Worm (Caenorhabditis elegans): Measurements from ENCODE around the gene srt-47.

The srt-47 gene

DNA sequence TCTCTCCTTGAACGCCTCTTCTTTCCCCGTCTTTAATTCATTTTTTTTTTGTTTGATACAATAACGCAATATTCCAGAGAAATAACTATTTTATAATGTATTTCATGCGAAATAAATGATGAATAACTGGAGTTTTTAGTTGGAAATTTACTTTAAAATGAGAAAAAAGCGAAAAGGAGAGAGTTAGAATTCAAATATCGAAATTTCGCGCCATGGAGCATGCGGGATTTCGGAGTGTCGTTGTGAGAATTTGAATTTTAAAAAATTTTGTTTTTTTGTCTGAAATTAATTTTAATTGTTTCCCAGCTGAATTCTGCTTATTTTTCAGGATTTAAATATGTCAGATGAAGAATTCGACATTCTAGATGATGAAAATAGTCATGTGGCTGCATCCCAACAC, 27.8 kb downstream of the srt-47 start, which contains the start of gene fcd-2:
fcd-2 (plus strand) TSS at position 327 of the 400 bp plus-strand sequence.
- TF ChIP-seq F13C5.2 (tag; optimal IDR thresholded peaks at IDR 0.05) (peak; percentile 46), scrt-1 (GFP tag; IDR thresholded peaks at IDR 0.05) (no peak), ets-7 (tag; optimal IDR thresholded peaks at IDR 0.05) (no peak), flt-1 (GFP tag; IDR thresholded peaks at IDR 0.05) (no peak), hmbx-1 (tag; optimal IDR thresholded peaks at IDR 0.05) (no peak)

DNA sequence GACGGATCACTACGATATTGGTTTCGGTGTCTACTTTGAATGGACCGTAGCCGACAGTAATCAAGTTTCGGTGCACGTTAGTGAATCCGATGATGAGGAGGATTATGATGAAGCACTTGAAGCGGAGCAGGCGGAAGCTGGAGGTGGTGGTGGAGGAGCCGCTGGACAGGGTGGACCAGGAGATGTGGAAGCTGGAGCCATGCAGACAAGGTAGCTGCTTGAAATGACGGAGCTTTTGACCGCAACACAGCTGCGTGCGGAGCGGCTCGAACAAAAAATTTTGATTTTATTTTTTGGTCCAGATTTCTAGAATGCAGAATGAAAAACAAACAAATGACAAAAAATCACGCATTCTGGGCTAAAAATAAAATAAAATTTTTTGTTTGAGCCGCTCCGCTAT, 28.7 kb downstream of the srt-47 start:
- no peak for TF ChIP-seq ceh-13 (GFP tag; optimal IDR thresholded peaks at IDR 0.05)
- TF ChIP-seq scrt-1 (GFP tag; IDR thresholded peaks at IDR 0.05), result no peak
- no peak for TF ChIP-seq tra-4 (tag; optimal IDR thresholded peaks at IDR 0.05)
- TF ChIP-seq hnd-1 (tag; optimal IDR thresholded peaks at IDR 0.05), result no peak
- no peak for TF ChIP-seq ama-1 (optimal IDR thresholded peaks at IDR 0.05)
- TF ChIP-seq F13C5.2 (tag; optimal IDR thresholded peaks at IDR 0.05), result no peak
- no peak for TF ChIP-seq tbx-37 (GFP tag; conservative IDR thresholded peaks at IDR 0.05)
- TF ChIP-seq pes-1 (GFP tag; IDR thresholded peaks at IDR 0.05), result no peak
- no peak for TF ChIP-seq ets-7 (tag; optimal IDR thresholded peaks at IDR 0.05)
- TF ChIP-seq flt-1 (GFP tag; IDR thresholded peaks at IDR 0.05), result no peak
- TF ChIP-seq hmg-4 (GFP tag; optimal IDR thresholded peaks at IDR 0.05), result no peak

DNA sequence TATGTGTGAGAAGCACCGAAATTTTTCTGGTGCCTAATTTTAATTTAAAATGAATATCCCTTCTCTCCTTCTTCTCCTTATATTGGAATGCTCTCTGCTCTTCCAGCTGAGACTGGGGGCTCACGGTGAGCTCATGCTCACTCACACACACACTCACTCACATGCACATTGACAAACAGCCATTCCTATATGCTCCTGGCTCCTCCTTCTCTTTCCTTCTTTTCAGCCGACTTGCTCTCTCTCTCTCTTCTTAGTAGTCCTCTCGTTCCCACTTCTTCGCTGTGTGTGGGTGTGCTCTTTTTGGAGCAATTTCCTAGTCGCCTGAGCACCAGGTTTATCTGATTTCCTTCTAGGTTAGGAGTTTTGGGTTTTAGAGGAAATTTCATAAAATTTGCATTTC, 32.2 kb downstream of the srt-47 start:
- TF ChIP-seq pes-1 (GFP tag; IDR thresholded peaks at IDR 0.05), result no peak
- no peak for TF ChIP-seq aly-1 (tag; optimal IDR thresholded peaks at IDR 0.05)
- TF ChIP-seq sea-1 (GFP tag; conservative IDR thresholded peaks at IDR 0.05), result no peak
- TF ChIP-seq F13C5.2 (tag; optimal IDR thresholded peaks at IDR 0.05), result no peak
- no peak for TF ChIP-seq tbx-11 (GFP tag; IDR thresholded peaks at IDR 0.05)
- TF ChIP-seq flt-1 (GFP tag; IDR thresholded peaks at IDR 0.05), result no peak
- TF ChIP-seq hnd-1 (tag; optimal IDR thresholded peaks at IDR 0.05), result no peak
- no peak for TF ChIP-seq scrt-1 (GFP tag; IDR thresholded peaks at IDR 0.05)
- TF ChIP-seq hmg-4 (GFP tag; optimal IDR thresholded peaks at IDR 0.05), result no peak
- TF ChIP-seq tbx-37 (GFP tag; conservative IDR thresholded peaks at IDR 0.05), result no peak
- TF ChIP-seq ets-7 (tag; optimal IDR thresholded peaks at IDR 0.05), result no peak
- no peak for TF ChIP-seq ama-1 (optimal IDR thresholded peaks at IDR 0.05)
- no peak for TF ChIP-seq ceh-13 (GFP tag; optimal IDR thresholded peaks at IDR 0.05)
- no peak for TF ChIP-seq B0310.2 (tag; optimal IDR thresholded peaks at IDR 0.05)
- TF ChIP-seq tra-4 (tag; optimal IDR thresholded peaks at IDR 0.05), result no peak
- no peak for TF ChIP-seq ceh-36 (tag; optimal IDR thresholded peaks at IDR 0.05)

DNA sequence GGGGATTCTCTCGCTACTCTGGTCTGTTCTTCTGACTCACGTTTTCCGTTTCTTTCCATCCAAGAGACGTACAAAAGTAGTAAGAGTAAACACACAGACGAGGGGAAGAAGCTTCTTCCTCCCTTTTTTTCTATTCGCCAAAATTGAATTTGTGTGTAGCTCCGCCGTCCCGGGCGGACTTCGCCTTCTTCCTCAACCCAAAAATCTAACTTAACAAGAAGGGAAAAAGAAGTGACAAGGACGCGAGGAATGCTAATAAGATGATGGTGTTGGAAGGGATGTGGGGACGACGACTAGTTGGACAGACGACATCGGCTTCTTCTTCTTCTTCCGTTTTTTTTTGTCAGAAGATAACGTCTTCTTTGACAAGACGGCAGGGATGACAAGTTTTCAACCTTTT, 36.2 kb downstream of the srt-47 start:
- TF ChIP-seq tra-4 (tag; optimal IDR thresholded peaks at IDR 0.05), result no peak
- no peak for TF ChIP-seq tbx-11 (GFP tag; IDR thresholded peaks at IDR 0.05)
- TF ChIP-seq pes-1 (GFP tag; IDR thresholded peaks at IDR 0.05), result no peak
- TF ChIP-seq hmbx-1 (tag; optimal IDR thresholded peaks at IDR 0.05), result no peak

DNA sequence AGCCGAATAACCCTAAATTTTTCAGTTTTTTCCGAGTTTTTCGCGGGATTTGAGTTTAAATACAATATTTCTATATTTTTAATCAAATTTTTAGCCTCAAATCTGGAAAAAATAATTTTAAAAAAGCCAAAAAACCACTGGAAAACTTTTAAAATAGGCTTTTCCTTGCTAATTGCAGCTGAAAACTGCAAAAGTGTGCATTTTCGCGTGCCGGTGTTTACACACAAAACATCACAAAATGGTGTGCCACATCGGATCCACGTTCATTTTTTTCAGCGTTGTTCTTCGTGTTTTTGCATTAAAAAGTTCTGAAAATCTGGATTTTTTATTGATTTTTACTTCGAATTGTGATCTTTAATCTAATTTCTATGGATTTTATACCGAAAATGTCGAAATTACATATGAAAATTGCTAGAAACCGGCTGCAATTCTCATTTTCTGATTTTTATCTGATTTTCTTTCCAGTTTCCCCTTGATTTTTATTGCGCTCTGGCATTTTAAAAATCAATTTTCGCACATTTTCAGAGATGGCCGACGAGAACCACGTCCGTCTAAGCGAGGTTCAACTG, 39.6 kb downstream of the srt-47 start, which contains the start of gene Y41E3.7:
Y41E3.7 (plus strand) TSS at position 519 of the 569 bp plus-strand sequence.
- TF ChIP-seq tra-4 (tag; optimal IDR thresholded peaks at IDR 0.05) (no peak), F13C5.2 (tag; optimal IDR thresholded peaks at IDR 0.05) (no peak), tbx-37 (GFP tag; conservative IDR thresholded peaks at IDR 0.05) (no peak), ama-1 (optimal IDR thresholded peaks at IDR 0.05) (no peak), B0310.2 (tag; optimal IDR thresholded peaks at IDR 0.05) (no peak), tbx-11 (GFP tag; IDR thresholded peaks at IDR 0.05) (no peak)

DNA sequence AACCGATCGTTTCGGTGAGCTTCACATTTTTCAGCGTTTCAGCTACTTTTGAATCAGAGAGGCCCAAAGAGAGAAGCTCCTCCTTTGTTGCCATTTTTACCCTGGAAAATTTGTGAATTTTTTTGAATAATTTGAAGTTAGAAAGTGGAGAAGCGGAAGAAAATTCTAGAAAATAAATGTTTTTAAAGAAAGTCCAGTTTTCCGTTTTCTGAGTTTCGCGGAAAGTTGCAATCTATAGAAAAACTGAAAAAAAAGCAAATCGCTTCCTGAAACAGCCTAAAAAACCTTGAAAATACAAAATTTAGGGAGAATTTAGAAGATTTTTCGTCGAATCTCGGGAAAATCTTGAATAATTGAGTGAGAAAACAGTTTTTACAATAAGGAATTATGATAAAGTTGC, 40.1 kb downstream of the srt-47 start, which contains the start of gene qars-1:
qars-1 (minus strand) TSS at position 101 of the 400 bp plus-strand sequence.
- TF ChIP-seq scrt-1 (GFP tag; IDR thresholded peaks at IDR 0.05), result no peak

DNA sequence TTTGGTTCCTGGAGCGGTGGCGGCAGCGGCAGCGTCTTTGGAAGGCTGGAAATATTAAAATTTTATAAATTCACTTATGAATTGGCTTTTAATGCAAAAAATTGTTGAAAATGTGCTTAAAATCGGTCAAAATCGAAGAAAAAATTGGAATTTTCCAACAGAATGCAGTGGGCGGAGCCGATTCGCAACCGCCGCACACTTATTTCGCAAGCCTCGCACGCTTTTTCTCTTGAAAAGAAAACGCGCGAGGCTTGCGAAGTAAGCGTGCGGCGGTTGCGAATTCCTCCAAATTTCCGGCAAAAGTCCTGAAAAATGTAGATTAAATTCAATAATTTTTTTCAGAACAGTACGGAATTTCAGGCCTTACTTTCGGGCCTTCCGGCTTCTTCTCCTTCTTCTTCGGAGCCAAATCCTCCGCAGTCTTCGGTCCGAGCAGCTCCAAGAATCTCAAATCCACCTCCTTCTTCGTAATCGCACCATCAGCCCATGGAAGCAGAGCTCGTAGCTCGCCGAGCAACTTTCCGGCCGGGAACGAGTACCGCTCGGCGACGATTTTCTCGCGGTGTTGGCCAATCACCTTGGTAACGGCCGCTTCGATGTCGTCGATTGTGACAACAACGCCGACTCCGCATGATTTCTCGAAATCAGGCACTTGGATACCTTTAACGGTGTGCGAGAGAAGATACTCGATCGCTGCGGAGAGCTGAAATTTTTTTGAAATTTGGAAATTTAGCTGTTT, 40.8 kb downstream of the srt-47 start:
- TF ChIP-seq scrt-1 (GFP tag; IDR thresholded peaks at IDR 0.05) (no peak), pes-1 (GFP tag; IDR thresholded peaks at IDR 0.05) (0 out of 2 replicates have a peak, but pooled peaks have one; percentile 36)

DNA sequence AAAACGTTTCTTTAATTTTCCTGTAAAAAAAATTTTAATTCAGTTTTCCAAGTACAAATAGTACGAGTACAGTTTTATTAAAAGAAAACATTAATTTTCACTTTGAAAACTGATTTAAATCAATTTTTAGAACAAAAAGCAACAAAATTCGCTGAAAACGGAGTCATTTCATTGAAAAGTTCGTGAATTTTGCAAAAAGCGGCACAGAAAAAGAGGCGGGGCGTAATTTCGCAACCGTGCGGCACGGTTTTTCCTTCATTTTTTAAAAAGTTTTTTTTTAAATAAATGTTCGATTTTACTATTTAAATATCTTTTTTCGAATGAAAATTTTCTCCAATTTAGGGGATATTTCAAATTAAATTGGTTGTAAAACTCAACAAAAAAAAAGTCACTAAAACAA, 42.0 kb downstream of the srt-47 start:
- no peak for TF ChIP-seq B0310.2 (tag; optimal IDR thresholded peaks at IDR 0.05)
- no peak for TF ChIP-seq pes-1 (GFP tag; IDR thresholded peaks at IDR 0.05)
- TF ChIP-seq tra-4 (tag; optimal IDR thresholded peaks at IDR 0.05), result no peak
- no peak for TF ChIP-seq ets-7 (tag; optimal IDR thresholded peaks at IDR 0.05)

DNA sequence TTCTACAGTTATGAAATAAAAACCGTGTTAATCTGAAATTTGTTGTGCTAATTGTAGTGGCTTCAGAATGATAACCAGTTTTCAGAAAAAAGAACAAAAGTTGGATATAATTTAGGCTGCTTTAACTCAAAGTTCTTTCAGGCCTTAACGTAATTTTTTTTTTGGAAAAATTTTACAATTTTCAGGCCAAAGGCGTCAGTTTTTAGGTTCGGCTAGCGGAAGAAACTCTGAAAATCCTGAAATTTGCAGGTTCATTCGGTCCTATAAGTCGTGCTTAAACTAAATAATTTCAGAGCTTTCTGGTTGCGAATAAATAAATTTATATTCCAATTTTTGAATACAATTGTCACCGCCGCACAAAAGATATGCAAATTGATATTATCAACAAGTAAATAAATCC, 45.0 kb downstream of the srt-47 start:
- TF ChIP-seq aly-1 (tag; optimal IDR thresholded peaks at IDR 0.05) (no peak), ceh-13 (GFP tag; optimal IDR thresholded peaks at IDR 0.05) (no peak), tbx-11 (GFP tag; IDR thresholded peaks at IDR 0.05) (no peak), B0310.2 (tag; optimal IDR thresholded peaks at IDR 0.05) (no peak), tbx-37 (GFP tag; conservative IDR thresholded peaks at IDR 0.05) (no peak), pes-1 (GFP tag; IDR thresholded peaks at IDR 0.05) (no peak), tra-4 (tag; optimal IDR thresholded peaks at IDR 0.05) (no peak), hmbx-1 (tag; optimal IDR thresholded peaks at IDR 0.05) (no peak), flt-1 (GFP tag; IDR thresholded peaks at IDR 0.05) (no peak), hmg-4 (GFP tag; optimal IDR thresholded peaks at IDR 0.05) (no peak), ceh-36 (tag; optimal IDR thresholded peaks at IDR 0.05) (no peak), hnd-1 (tag; optimal IDR thresholded peaks at IDR 0.05) (no peak), sea-1 (GFP tag; conservative IDR thresholded peaks at IDR 0.05) (no peak), ama-1 (optimal IDR thresholded peaks at IDR 0.05) (no peak), ets-7 (tag; optimal IDR thresholded peaks at IDR 0.05) (no peak)

Measured in whole organism, early embryonic.